Worm (Caenorhabditis elegans) whole organism, mixed stage, embryonic: ENCODE data around the gene col-42.

ENCODE experiments used
- M03D4.4 ChIP-seq: sonication (generic microtip); optimal IDR thresholded peaks from 2 replicates; lab custom pipeline; 2017; ENCODE audit warnings: mild to moderate bottlenecking, missing genetic modification characterization, missing compliant biosample characterization
- bed-3 ChIP-seq: fragments of 200-800 bp; sonication (Bioruptor generic); optimal IDR thresholded peaks from 3 replicates; lab custom pipeline; 2018; ENCODE audit warnings: mild to moderate bottlenecking, missing genetic modification characterization, moderate library complexity, missing compliant biosample characterization
- blmp-1 ChIP-seq: fragments of 150-350 bp; optimal IDR thresholded peaks from 2 replicates; lab custom pipeline; 2014; ENCODE audit warnings: missing biosample characterization, missing genetic modification characterization
- ceh-39 ChIP-seq: fragments of 150-350 bp; optimal IDR thresholded peaks from 2 replicates; lab custom pipeline; 2014; ENCODE audit warnings: missing biosample characterization, missing genetic modification characterization
- ceh-43 ChIP-seq: fragments of 200-800 bp; sonication (Bioruptor generic); optimal IDR thresholded peaks from 2 replicates; lab custom pipeline; 2018; ENCODE audit warnings: mild to moderate bottlenecking, missing genetic modification characterization, moderate library complexity, missing compliant biosample characterization
- ceh-83 ChIP-seq: fragments of 200-800 bp; sonication (Bioruptor generic); optimal IDR thresholded peaks from 2 replicates; lab custom pipeline; 2018; ENCODE audit warnings: mild to moderate bottlenecking, missing genetic modification characterization, missing compliant biosample characterization
- ces-1 ChIP-seq: fragments of 150-350 bp; optimal IDR thresholded peaks from 2 replicates; lab custom pipeline; 2014; ENCODE audit warnings: missing biosample characterization, missing genetic modification reagents, missing genetic modification characterization
- cnd-1 ChIP-seq: fragments of 200-800 bp; sonication (Bioruptor generic); optimal IDR thresholded peaks from 2 replicates; lab custom pipeline; 2018; ENCODE audit warnings: mild to moderate bottlenecking, missing genetic modification characterization, missing compliant biosample characterization
- drap-1 ChIP-seq: fragments of 200-800 bp; sonication (Bioruptor generic); optimal IDR thresholded peaks from 3 replicates; lab custom pipeline; 2018; ENCODE audit warnings: mild to moderate bottlenecking, missing genetic modification characterization, missing compliant biosample characterization
- elt-1 ChIP-seq: sonication (generic microtip); optimal IDR thresholded peaks from 2 replicates; lab custom pipeline; 2017; ENCODE audit warnings: missing genetic modification characterization, mild to moderate bottlenecking, missing compliant biosample characterization, antibody characterized with exemption, moderate library complexity, borderline replicate concordance; ENCODE audit not compliant: insufficient read depth
- elt-3 ChIP-seq: fragments of 150-350 bp; optimal IDR thresholded peaks from 2 replicates; lab custom pipeline; 2014; ENCODE audit warnings: missing biosample characterization, missing genetic modification characterization
- flh-1 ChIP-seq: fragments of 200-800 bp; sonication (Bioruptor generic); optimal IDR thresholded peaks from 2 replicates; lab custom pipeline; 2018; ENCODE audit warnings: mild to moderate bottlenecking, missing genetic modification characterization, moderate library complexity, missing compliant biosample characterization
- ham-2 ChIP-seq: fragments of 200-800 bp; sonication (Bioruptor generic); optimal IDR thresholded peaks from 2 replicates; lab custom pipeline; 2018; ENCODE audit warnings: mild to moderate bottlenecking, missing genetic modification characterization, missing compliant biosample characterization
- lin-13 ChIP-seq: fragments of 150-350 bp; optimal IDR thresholded peaks from 2 replicates; lab custom pipeline; 2014; ENCODE audit warnings: missing biosample characterization, missing genetic modification characterization
- lin-32 ChIP-seq: fragments of 200-800 bp; sonication (Bioruptor generic); optimal IDR thresholded peaks from 2 replicates; lab custom pipeline; 2018; ENCODE audit warnings: mild to moderate bottlenecking, missing genetic modification characterization, missing compliant biosample characterization
- lsy-2 ChIP-seq: fragments of 150-350 bp; optimal IDR thresholded peaks from 2 replicates; lab custom pipeline; 2014; ENCODE audit warnings: missing biosample characterization, missing genetic modification characterization
- mab-5 ChIP-seq: fragments of 150-350 bp; optimal IDR thresholded peaks from 2 replicates; lab custom pipeline; 2014; ENCODE audit warnings: missing biosample characterization, missing genetic modification characterization
- mep-1 ChIP-seq: fragments of 150-350 bp; optimal IDR thresholded peaks from 2 replicates; lab custom pipeline; 2017; ENCODE audit warnings: missing biosample characterization, missing genetic modification reagents, missing genetic modification characterization, inconsistent platforms
- mls-2 ChIP-seq: sonication (generic microtip); optimal IDR thresholded peaks from 2 replicates; lab custom pipeline; 2016; ENCODE audit warnings: mild to moderate bottlenecking, missing genetic modification characterization, moderate library complexity, missing compliant biosample characterization
- nhr-12 ChIP-seq: fragments of 150-350 bp; optimal IDR thresholded peaks from 2 replicates; lab custom pipeline; 2014; ENCODE audit warnings: missing biosample characterization, missing genetic modification characterization
- nhr-28 ChIP-seq: fragments of 150-350 bp; optimal IDR thresholded peaks from 2 replicates; lab custom pipeline; 2014; ENCODE audit warnings: missing biosample characterization, missing genetic modification characterization
- nhr-76 ChIP-seq: sonication (generic microtip); optimal IDR thresholded peaks from 2 replicates; lab custom pipeline; 2017; ENCODE audit warnings: missing biosample characterization, missing genetic modification characterization
- pha-4 ChIP-seq: fragments of 150-350 bp; optimal IDR thresholded peaks from 2 replicates; lab custom pipeline; 2018; ENCODE audit warnings: missing biosample characterization, missing genetic modification reagents, missing genetic modification characterization
- sem-2 ChIP-seq: fragments of 200-800 bp; sonication (Bioruptor generic); optimal IDR thresholded peaks from 2 replicates; lab custom pipeline; 2018; ENCODE audit warnings: mild to moderate bottlenecking, missing genetic modification characterization, missing compliant biosample characterization
- snpc-4 ChIP-seq: fragments of 150-350 bp; optimal IDR thresholded peaks from 2 replicates; lab custom pipeline; 2014; ENCODE audit warnings: missing biosample characterization, missing genetic modification characterization
- sptf-1 ChIP-seq: sonication (generic microtip); optimal IDR thresholded peaks from 2 replicates; lab custom pipeline; 2017; ENCODE audit warnings: mild to moderate bottlenecking, missing genetic modification characterization, moderate library complexity, missing compliant biosample characterization
- tbx-8 ChIP-seq: fragments of 200-800 bp; sonication (Bioruptor generic); optimal IDR thresholded peaks from 2 replicates; lab custom pipeline; 2018; ENCODE audit warnings: mild to moderate bottlenecking, missing genetic modification characterization, moderate library complexity, missing compliant biosample characterization
- ztf-11 ChIP-seq: fragments of 150-350 bp; optimal IDR thresholded peaks from 2 replicates; lab custom pipeline; 2014; ENCODE audit warnings: missing biosample characterization, missing genetic modification characterization

col-42 gene

DNA sequence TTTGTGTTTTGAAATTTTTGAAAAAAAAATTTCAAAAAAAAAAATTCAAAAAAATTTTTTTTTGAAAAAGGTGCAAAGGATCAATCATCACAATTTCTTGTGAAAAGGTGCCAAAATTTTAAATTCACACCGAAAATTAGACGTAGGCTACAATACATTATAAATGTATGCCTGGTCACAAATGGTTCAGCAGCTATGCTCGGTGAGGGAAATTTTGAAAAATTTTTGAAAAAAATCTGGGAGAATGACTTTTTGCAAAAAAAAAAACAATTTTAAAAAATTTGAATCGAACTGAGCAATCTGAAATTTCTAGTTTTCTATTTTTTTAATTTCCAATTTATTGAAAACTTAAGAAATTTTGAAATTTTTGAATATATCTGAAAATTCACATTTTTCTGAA, 2.0 kb upstream of the col-42 start, which contains the start of gene egas-3:
Gene egas-3 (minus strand): TSS at position 101 of the 400 bp plus-strand sequence.
- no peak for TF ChIP-seq mls-2 (tag; lab: Kevin White, UChicago)
- TF ChIP-seq nhr-12 (tag; lab: Kevin White, UChicago) = no peak
- TF ChIP-seq pha-4 = no peak

ce11 chrV:18637544-18638366, 529 bp upstream of the col-42 start:
- TF ChIP-seq lin-32 (GFP tag; lab: Kevin White, UChicago) (no peak), ceh-43 (GFP tag; lab: Kevin White, UChicago) (no peak), ham-2 (peak; percentile 57)

DNA sequence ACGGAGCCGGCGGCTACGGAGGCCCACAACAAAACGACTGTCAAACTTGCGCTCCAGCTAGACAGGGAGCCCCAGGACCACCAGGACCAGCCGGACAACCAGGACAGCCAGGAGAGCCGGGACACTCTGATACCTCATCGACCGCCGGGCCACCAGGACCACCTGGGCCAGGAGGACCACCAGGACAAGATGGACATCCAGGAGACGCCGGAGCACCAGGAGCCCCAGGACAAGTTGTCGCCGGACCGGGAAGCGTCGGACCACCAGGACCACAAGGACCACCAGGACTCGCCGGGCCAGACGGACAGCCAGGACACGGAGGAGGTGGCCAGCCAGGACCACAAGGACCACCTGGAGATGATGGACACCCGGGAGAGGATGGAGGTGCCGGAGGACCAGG, 790 bp downstream of the col-42 start:
- TF ChIP-seq ham-2 (no peak), nhr-28 (no peak), sptf-1 (tag; lab: Kevin White, UChicago) (peak; percentile 34)

- no peak for TF ChIP-seq mep-1
- no peak for TF ChIP-seq mab-5
- TF ChIP-seq pha-4 = no peak
- TF ChIP-seq ceh-39 = no peak
- TF ChIP-seq elt-3 (tag; lab: Kevin White, UChicago) = no peak
- no peak for TF ChIP-seq nhr-76 (tag; lab: Kevin White, UChicago)
- TF ChIP-seq mls-2 (tag; lab: Kevin White, UChicago) = no peak
- no peak for TF ChIP-seq ces-1 (GFP tag; lab: Kevin White, UChicago)
- TF ChIP-seq blmp-1 (tag; lab: Kevin White, UChicago) = no peak
These were observed 1.5 kb downstream of the col-42 start, which contains the start of gene egas-1 for ce11 chrV:18639601-18640354. egas-1 (plus strand) TSS chrV:18640304.

DNA sequence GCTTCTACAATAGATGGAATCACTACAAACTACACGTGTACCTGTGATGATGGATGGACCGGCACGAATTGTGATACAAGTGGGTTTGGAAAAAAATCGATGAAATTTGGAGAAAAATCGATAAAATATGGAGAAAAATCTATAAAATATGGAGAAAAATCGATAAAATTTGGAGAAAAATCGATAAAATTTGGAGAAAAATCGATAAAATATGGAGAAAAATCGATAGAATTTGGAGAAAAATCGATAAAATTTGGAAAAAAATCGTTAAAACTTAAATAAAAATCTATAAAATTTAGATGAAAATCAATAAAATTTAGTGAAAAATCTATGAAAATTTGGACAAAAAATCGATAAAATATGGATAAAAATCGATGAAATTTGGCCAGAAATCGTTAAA, 6.0 kb downstream of the col-42 start:
- TF ChIP-seq flh-1 (GFP tag; lab: Kevin White, UChicago) (no peak), snpc-4 (tag; lab: Kevin White, UChicago) (no peak), M03D4.4 (no peak)

- TF ChIP-seq bed-3 (GFP tag; lab: Kevin White, UChicago) (no peak), sem-2 (no peak), lin-13 (tag; lab: Kevin White, UChicago) (no peak), lin-32 (GFP tag; lab: Kevin White, UChicago) (no peak), lsy-2 (no peak), ceh-83 (GFP tag; lab: Kevin White, UChicago) (no peak), ztf-11 (no peak), ces-1 (GFP tag; lab: Kevin White, UChicago) (no peak), blmp-1 (tag; lab: Kevin White, UChicago) (no peak)
These were observed 11.8 kb downstream of the col-42 start, which contains the start of gene egas-2 for ce11 chrV:18650043-18650442. egas-2 (plus strand) TSS chrV:18650343.

- no peak for TF ChIP-seq mab-5
- TF ChIP-seq bed-3 (GFP tag; lab: Kevin White, UChicago) = no peak
- no peak for TF ChIP-seq ceh-43 (GFP tag; lab: Kevin White, UChicago)
- TF ChIP-seq lin-13 (tag; lab: Kevin White, UChicago) = no peak
- no peak for TF ChIP-seq ceh-39
- no peak for TF ChIP-seq tbx-8 (GFP tag; lab: Kevin White, UChicago)
- TF ChIP-seq lsy-2 = no peak
- TF ChIP-seq cnd-1 = no peak
- TF ChIP-seq ztf-11 = no peak
- TF ChIP-seq drap-1 (GFP tag; lab: Kevin White, UChicago) = no peak
- TF ChIP-seq ceh-83 (GFP tag; lab: Kevin White, UChicago) = no peak
- no peak for TF ChIP-seq elt-1 (tag; lab: Kevin White, UChicago)
- no peak for TF ChIP-seq sem-2
These were observed 18.1 kb downstream of the col-42 start for ce11 chrV:18656363-18656762.
